Fruit fly (Drosophila melanogaster): ENCODE results near the gene Gat.
A peak's percentile ranks its signal among the peaks of the same experiment; 100 is the strongest.

dm6 chr4:625898-626644 is 3.4 kb upstream of the Gat start, which contains the start of gene mav:
- TF ChIP-seq CG6808 (GFP tag; optimal IDR thresholded peaks at IDR 0.05) = peak; percentile 51
- peak; percentile 16 for TF ChIP-seq vri (GFP tag; optimal IDR thresholded peaks at IDR 0.05)
- no peak for TF ChIP-seq CG10631 (GFP tag; optimal IDR thresholded peaks at IDR 0.05)
- TF ChIP-seq CG15336 (GFP tag; IDR thresholded peaks at IDR 0.05) = no peak
- no peak for TF ChIP-seq Hr4 (GFP tag; optimal IDR thresholded peaks at IDR 0.05)
- TF ChIP-seq Gug (GFP tag; IDR thresholded peaks at IDR 0.05) = no peak
